Fruit fly (Drosophila melanogaster) whole organism, embryonic: ENCODE data around the gene CG34338.

Experiments used
- Abd-B ChIP-seq: fragments of 200-800 bp; sonication (Bioruptor generic); optimal IDR thresholded peaks from 2 replicates; lab custom pipeline; 2018; ENCODE audit warnings: missing biosample characterization, mild to moderate bottlenecking, missing genetic modification characterization, moderate library complexity
- Bdp1 ChIP-seq: fragments of 200-800 bp; sonication (Bioruptor generic); optimal IDR thresholded peaks from 3 replicates; lab custom pipeline; 2016; ENCODE audit warnings: missing biosample characterization, missing genetic modification characterization
- Blimp-1 ChIP-seq: fragments of 200-800 bp; sonication (Bioruptor generic); optimal IDR thresholded peaks from 3 replicates; lab custom pipeline; 2018; ENCODE audit warnings: missing biosample characterization, missing genetic modification characterization, mild to moderate bottlenecking, moderate library complexity, missing genetic modification reagents
- CG10267 ChIP-seq: fragments of 200-800 bp; sonication (Bioruptor generic); optimal IDR thresholded peaks from 2 replicates; lab custom pipeline; 2018; ENCODE audit warnings: missing biosample characterization, mild to moderate bottlenecking, missing genetic modification characterization, moderate library complexity
- CG10959 ChIP-seq: fragments of 200-800 bp; sonication (Bioruptor generic); IDR thresholded peaks from 2 replicates; pipeline ENCODE4 v1.3.6; 2022; ENCODE audit warnings: missing biosample characterization, missing genetic modification characterization
- CG10979 ChIP-seq: fragments of 200-800 bp; sonication (Bioruptor generic); optimal IDR thresholded peaks from 2 replicates; lab custom pipeline; 2018; ENCODE audit warnings: missing biosample characterization, mild to moderate bottlenecking, missing genetic modification characterization, moderate library complexity
- CG11504 ChIP-seq: fragments of 200-800 bp; sonication (Bioruptor generic); optimal IDR thresholded peaks from 3 replicates; lab custom pipeline; 2019; ENCODE audit warnings: missing biosample characterization, mild to moderate bottlenecking, missing genetic modification characterization, moderate library complexity
- CG14710 ChIP-seq: fragments of 200-800 bp; sonication (Bioruptor generic); optimal IDR thresholded peaks from 3 replicates; lab custom pipeline; 2019; ENCODE audit warnings: missing biosample characterization, mild to moderate bottlenecking, missing genetic modification characterization, moderate library complexity
- CG17359 ChIP-seq: fragments of 200-800 bp; sonication (Bioruptor generic); optimal IDR thresholded peaks from 3 replicates; lab custom pipeline; 2018; ENCODE audit warnings: missing biosample characterization, mild to moderate bottlenecking, missing genetic modification characterization, moderate library complexity
- CG18599 ChIP-seq: fragments of 200-800 bp; sonication (Bioruptor generic); optimal IDR thresholded peaks from 3 replicates; lab custom pipeline; 2017; ENCODE audit warnings: missing biosample characterization, missing genetic modification characterization, mild to moderate bottlenecking, moderate library complexity, missing genetic modification reagents
- CG2120 ChIP-seq: fragments of 200-800 bp; sonication (Bioruptor generic); optimal IDR thresholded peaks from 3 replicates; lab custom pipeline; 2016; ENCODE audit warnings: missing biosample characterization, missing genetic modification characterization
- CG2199 ChIP-seq: fragments of 200-800 bp; sonication (Bioruptor generic); IDR thresholded peaks from 3 replicates; pipeline ENCODE4 v1.3.6; 2022; ENCODE audit warnings: missing biosample characterization, missing genetic modification characterization
- CG2678 ChIP-seq: fragments of 200-800 bp; sonication (Bioruptor generic); optimal IDR thresholded peaks from 3 replicates; lab custom pipeline; 2019; ENCODE audit warnings: missing biosample characterization, mild to moderate bottlenecking, missing genetic modification characterization, moderate library complexity
- CG32767 ChIP-seq: fragments of 200-800 bp; sonication (Bioruptor generic); IDR thresholded peaks from 2 replicates; pipeline ENCODE4 v1.3.6; 2022; ENCODE audit warnings: missing biosample characterization, missing genetic modification characterization
- CG7271 ChIP-seq: fragments of 200-800 bp; sonication (Bioruptor generic); optimal IDR thresholded peaks from 2 replicates; lab custom pipeline; 2018; ENCODE audit warnings: missing biosample characterization, mild to moderate bottlenecking, missing genetic modification characterization, moderate library complexity
- CG8388 ChIP-seq: fragments of 200-800 bp; sonication (Bioruptor generic); optimal IDR thresholded peaks from 2 replicates; lab custom pipeline; 2019; ENCODE audit warnings: missing biosample characterization, mild to moderate bottlenecking, missing genetic modification characterization, moderate library complexity
- CG9727 ChIP-seq: fragments of 200-800 bp; sonication (Bioruptor generic); optimal IDR thresholded peaks from 3 replicates; lab custom pipeline; 2017; ENCODE audit warnings: missing biosample characterization, mild to moderate bottlenecking, missing genetic modification characterization
- D19A ChIP-seq: fragments of 200-800 bp; optimal IDR thresholded peaks from 3 replicates; lab custom pipeline; 2019; ENCODE audit warnings: missing biosample characterization, mild to moderate bottlenecking, missing genetic modification characterization, moderate library complexity
- Dbx ChIP-seq: fragments of 200-800 bp; sonication (Bioruptor generic); IDR thresholded peaks from 3 replicates; pipeline ENCODE4 v1.3.6; 2022; ENCODE audit warnings: missing biosample characterization, missing genetic modification characterization
- Ets65A ChIP-seq: fragments of 200-800 bp; sonication (Bioruptor generic); peaks from one replicate; lab custom pipeline; 2016; ENCODE audit warnings: missing biosample characterization, missing genetic modification characterization
- Rfx ChIP-seq: fragments of 200-800 bp; sonication (Bioruptor generic); IDR thresholded peaks from 2 replicates; pipeline ENCODE4 v1.3.6; 2022; ENCODE audit warnings: missing biosample characterization, missing genetic modification characterization
- Sox102F ChIP-seq: fragments of 200-800 bp; sonication (Bioruptor generic); optimal IDR thresholded peaks from 2 replicates; lab custom pipeline; 2018; ENCODE audit warnings: missing biosample characterization, mild to moderate bottlenecking, missing genetic modification characterization, moderate library complexity
- Spps ChIP-seq: fragments of 200-800 bp; sonication (Bioruptor generic); optimal IDR thresholded peaks from 2 replicates; lab custom pipeline; 2018; ENCODE audit warnings: missing biosample characterization, mild to moderate bottlenecking, missing genetic modification characterization
- bsh ChIP-seq, 2 experiments: fragments of 200-800 bp; sonication (Bioruptor generic); optimal IDR thresholded peaks; 2 replicates each; lab custom pipeline; 2017 to 2018; ENCODE audit warnings: mild to moderate bottlenecking in 2 of 2, missing biosample characterization in 2 of 2, missing genetic modification characterization in 2 of 2, moderate library complexity in 1 of 2
- ems ChIP-seq: fragments of 200-800 bp; sonication (Bioruptor generic); optimal IDR thresholded peaks from 3 replicates; lab custom pipeline; 2016; ENCODE audit warnings: missing biosample characterization, missing genetic modification characterization
- fd102C ChIP-seq: fragments of 200-800 bp; sonication (Bioruptor generic); optimal IDR thresholded peaks from 2 replicates; lab custom pipeline; 2018; ENCODE audit warnings: missing biosample characterization, mild to moderate bottlenecking, missing genetic modification characterization, moderate library complexity
- fd96Cb ChIP-seq: fragments of 200-800 bp; sonication (Bioruptor generic); optimal IDR thresholded peaks from 2 replicates; lab custom pipeline; 2018; ENCODE audit warnings: missing biosample characterization, mild to moderate bottlenecking, missing genetic modification characterization, moderate library complexity
- h ChIP-seq: fragments of >200 bp; optimal IDR thresholded peaks from 2 replicates; lab custom pipeline; 2017
- hbn ChIP-seq: fragments of 200-800 bp; sonication (Bioruptor generic); IDR thresholded peaks from 2 replicates; pipeline ENCODE4 v1.3.6; 2022; ENCODE audit warnings: missing biosample characterization, missing genetic modification characterization; ENCODE audit not compliant: partially characterized antibody
- jigr1 ChIP-seq: fragments of 200-800 bp; sonication (Bioruptor generic); IDR thresholded peaks from 3 replicates; pipeline ENCODE4 v1.3.6; 2022; ENCODE audit warnings: missing biosample characterization, missing genetic modification characterization
- lab ChIP-seq: fragments of 200-800 bp; sonication (Bioruptor generic); optimal IDR thresholded peaks from 3 replicates; lab custom pipeline; 2017; ENCODE audit warnings: missing biosample characterization, missing genetic modification characterization, mild to moderate bottlenecking, moderate library complexity, missing genetic modification reagents
- phol ChIP-seq: fragments of 200-800 bp; sonication (Bioruptor generic); optimal IDR thresholded peaks from 3 replicates; lab custom pipeline; 2018; ENCODE audit warnings: missing biosample characterization, mild to moderate bottlenecking, missing genetic modification characterization, moderate library complexity
- row ChIP-seq: fragments of 200-800 bp; sonication (Bioruptor generic); IDR thresholded peaks from 3 replicates; pipeline ENCODE4 v1.3.6; 2022; ENCODE audit warnings: missing biosample characterization, missing genetic modification characterization
- sens ChIP-seq: fragments of 200-800 bp; sonication (Bioruptor generic); peaks from one replicate; lab custom pipeline; 2016; ENCODE audit warnings: missing biosample characterization, missing genetic modification characterization
- toy ChIP-seq: fragments of 200-800 bp; sonication (Bioruptor generic); IDR thresholded peaks from 2 replicates; pipeline ENCODE4 v1.3.6; 2022; ENCODE audit warnings: missing biosample characterization, missing genetic modification characterization
- trem ChIP-seq: fragments of 200-800 bp; optimal IDR thresholded peaks from 3 replicates; lab custom pipeline; 2019; ENCODE audit warnings: missing biosample characterization, mild to moderate bottlenecking, missing genetic modification characterization, moderate library complexity
- unpg ChIP-seq: fragments of 200-800 bp; sonication (Bioruptor generic); optimal IDR thresholded peaks from 3 replicates; lab custom pipeline; 2018; ENCODE audit warnings: missing biosample characterization, mild to moderate bottlenecking, missing genetic modification characterization, moderate library complexity
- zen ChIP-seq: fragments of 200-800 bp; sonication (Bioruptor generic); optimal IDR thresholded peaks from 3 replicates; lab custom pipeline; 2018; ENCODE audit warnings: missing biosample characterization, mild to moderate bottlenecking, missing genetic modification characterization, moderate library complexity
- zf30C ChIP-seq: fragments of 200-800 bp; sonication (Bioruptor generic); optimal IDR thresholded peaks from 3 replicates; lab custom pipeline; 2018; ENCODE audit warnings: missing biosample characterization, mild to moderate bottlenecking, missing genetic modification characterization

CG34338 gene

DNA sequence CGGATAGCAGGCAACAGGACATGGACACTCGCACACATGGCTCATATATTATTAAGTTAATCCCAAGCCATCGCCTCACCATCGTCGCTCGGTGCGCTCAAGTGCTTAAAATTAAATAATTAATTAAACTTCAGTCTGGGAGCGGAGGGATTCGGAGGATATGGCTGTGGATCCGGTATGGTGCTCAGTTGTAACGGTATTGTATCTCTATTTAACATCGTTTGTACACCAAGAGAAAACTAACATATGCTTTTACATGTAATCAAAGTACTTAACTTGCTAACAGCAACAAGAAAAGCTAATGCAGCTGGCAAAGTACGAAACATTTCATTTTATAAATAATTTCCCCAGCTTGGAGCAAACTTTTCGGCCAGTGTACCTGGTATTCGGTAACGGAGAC, 22.5 kb downstream of the CG34338 start:
- TF ChIP-seq CG7271 (tag; lab: Kevin White, UChicago) (no peak), zf30C (no peak), CG2120 (peak; percentile 11), Sox102F (GFP tag; lab: Kevin White, UChicago) (peak; percentile 1), jigr1 (GFP tag; lab: Robert Waterston, UW) (no peak), lab (GFP tag; lab: Kevin White, UChicago) (peak; percentile 18), Ets65A (GFP tag; lab: Kevin White, UChicago) (peak; percentile 90), CG11504 (peak; percentile 1), CG2199 (GFP tag; lab: Robert Waterston, UW) (no peak), CG18599 (GFP tag; lab: Kevin White, UChicago) (peak; percentile 6)

- TF ChIP-seq Abd-B (GFP tag; lab: Kevin White, UChicago) (no peak), CG2678 (tag; lab: Kevin White, UChicago) (peak; percentile 23), bsh (GFP tag; optimal IDR thresholded peaks at IDR 0.05; lab: Kevin White, UChicago) (peak in 1 of 2 experiments; percentile 76), CG9727 (GFP tag; lab: Kevin White, UChicago) (peak; percentile 46), CG14710 (tag; lab: Kevin White, UChicago) (peak; percentile 50), ems (GFP tag; lab: Kevin White, UChicago) (no peak), fd96Cb (tag; lab: Kevin White, UChicago) (peak; percentile 47), CG17359 (tag; lab: Kevin White, UChicago) (peak; percentile 11), CG10979 (tag; lab: Kevin White, UChicago) (peak; percentile 75), D19A (tag; lab: Kevin White, UChicago) (peak; percentile 18), Rfx (no peak), CG32767 (GFP tag; lab: Robert Waterston, UW) (no peak), Bdp1 (GFP tag; lab: Kevin White, UChicago) (no peak), lab (GFP tag; lab: Kevin White, UChicago) (peak; percentile 7), CG10959 (peak; percentile 23; the same call in 1 of the 2 replicates), CG7271 (tag; lab: Kevin White, UChicago) (no peak), Dbx (GFP tag; lab: Robert Waterston, UW) (no peak), sens (GFP tag; lab: Kevin White, UChicago) (peak; percentile 10), h (lab: Kevin White, UChicago) (no peak), trem (tag; lab: Kevin White, UChicago) (peak; percentile 38), hbn (GFP tag; lab: Robert Waterston, UW) (no peak), CG8388 (GFP tag; lab: Kevin White, UChicago) (peak; percentile 26), row (GFP tag; lab: Robert Waterston, UW) (peak; percentile 25; the same call in 2 of the 3 replicates), fd102C (no peak), zen (tag; lab: Kevin White, UChicago) (peak; percentile 63), Spps (tag; lab: Kevin White, UChicago) (peak; percentile 6), toy (GFP tag; lab: Robert Waterston, UW) (no peak), Blimp-1 (GFP tag; lab: Kevin White, UChicago) (peak; percentile 62), phol (tag; lab: Kevin White, UChicago) (peak; percentile 54), unpg (GFP tag; lab: Kevin White, UChicago) (no peak), CG10267 (peak; percentile 41)
- TF ChIP-seq, all 482 proteins: peak for 19
Measured at dm6 chrX:7801085-7801484, 32.5 kb downstream of the CG34338 start.
